Worm (Caenorhabditis elegans) whole organism, L2 larva: ENCODE results near the gene clec-160.

Experiments used
- C34F6.9 ChIP-seq: fragments of 150-350 bp; optimal IDR thresholded peaks from 2 replicates; lab custom pipeline; 2014; ENCODE audit warnings: missing biosample characterization, missing genetic modification characterization
- F13H6.1 ChIP-seq: sonication (generic microtip); optimal IDR thresholded peaks from 2 replicates; lab custom pipeline; 2016; ENCODE audit warnings: missing genetic modification characterization, missing compliant biosample characterization
- R02D3.7 ChIP-seq: fragments of 150-350 bp; optimal IDR thresholded peaks from 2 replicates; lab custom pipeline; 2014; ENCODE audit warnings: missing biosample characterization, missing genetic modification characterization
- Y55F3AM.14 ChIP-seq: fragments of 200-800 bp; sonication (Bioruptor generic); optimal IDR thresholded peaks from 2 replicates; lab custom pipeline; 2018; ENCODE audit warnings: mild to moderate bottlenecking, missing genetic modification characterization, missing compliant biosample characterization
- alr-1 ChIP-seq: fragments of 150-350 bp; optimal IDR thresholded peaks from 2 replicates; lab custom pipeline; 2014; ENCODE audit warnings: missing biosample characterization, missing genetic modification characterization
- ama-1 ChIP-seq: fragments of 150-350 bp; optimal IDR thresholded peaks from 2 replicates; lab custom pipeline; 2018; ENCODE audit warnings: inconsistent platforms
- blmp-1 ChIP-seq: sonication (generic microtip); optimal IDR thresholded peaks from 2 replicates; lab custom pipeline; 2017; ENCODE audit warnings: missing genetic modification characterization, mild to moderate bottlenecking, missing compliant biosample characterization, antibody characterized with exemption, moderate library complexity; ENCODE audit not compliant: insufficient read depth
- ceh-82 ChIP-seq: fragments of 150-350 bp; optimal IDR thresholded peaks from 2 replicates; lab custom pipeline; 2014; ENCODE audit warnings: missing biosample characterization, missing genetic modification characterization
- crh-2 ChIP-seq: sonication (generic microtip); optimal IDR thresholded peaks from 2 replicates; lab custom pipeline; 2017; ENCODE audit warnings: missing biosample characterization, missing genetic modification characterization
- dmd-4 ChIP-seq: sonication (generic microtip); optimal IDR thresholded peaks from 2 replicates; lab custom pipeline; 2017; ENCODE audit warnings: missing biosample characterization, missing genetic modification characterization
- egl-27 ChIP-seq: sonication (generic microtip); optimal IDR thresholded peaks from 3 replicates; lab custom pipeline; 2017; ENCODE audit warnings: missing biosample characterization, missing genetic modification reagents, missing genetic modification characterization
- elt-3 ChIP-seq: sonication (generic microtip); optimal IDR thresholded peaks from 2 replicates; lab custom pipeline; 2017; ENCODE audit warnings: missing biosample characterization, missing genetic modification characterization
- fos-1 ChIP-seq: fragments of 150-350 bp; optimal IDR thresholded peaks from 2 replicates; lab custom pipeline; 2014; ENCODE audit warnings: missing biosample characterization, missing genetic modification characterization
- gmeb-1 ChIP-seq: fragments of 150-350 bp; optimal IDR thresholded peaks from 2 replicates; lab custom pipeline; 2014; ENCODE audit warnings: missing biosample characterization, missing genetic modification characterization
- lin-11 ChIP-seq: fragments of 150-350 bp; sonication (generic microtip); optimal IDR thresholded peaks from 2 replicates; lab custom pipeline; 2014; ENCODE audit warnings: missing biosample characterization, missing genetic modification characterization, inconsistent platforms, mixed read lengths
- lin-13 ChIP-seq: fragments of 150-350 bp; optimal IDR thresholded peaks from 2 replicates; lab custom pipeline; 2014; ENCODE audit warnings: missing biosample characterization, missing genetic modification reagents, missing genetic modification characterization
- lsy-2 ChIP-seq, 2 experiments: fragments of 150-350 bp in 1 of 2; sonication (generic microtip) in 1 of 2; optimal IDR thresholded peaks; 2 replicates each; lab custom pipeline; 2014 to 2017; ENCODE audit warnings: missing biosample characterization in 2 of 2, missing genetic modification characterization in 2 of 2
- mab-5 ChIP-seq: fragments of 150-350 bp; optimal IDR thresholded peaks from 2 replicates; lab custom pipeline; 2014; ENCODE audit warnings: missing biosample characterization, missing genetic modification characterization
- mdl-1 ChIP-seq, 2 experiments: fragments of 150-350 bp in 1 of 2; sonication (generic microtip) in 1 of 2; optimal IDR thresholded peaks; 2 replicates each; lab custom pipeline; 2017; ENCODE audit warnings: missing biosample characterization in 2 of 2, missing genetic modification characterization in 2 of 2
- nhr-10 ChIP-seq: sonication (generic microtip); optimal IDR thresholded peaks from 2 replicates; lab custom pipeline; 2017; ENCODE audit warnings: missing biosample characterization, missing genetic modification characterization
- nhr-11 ChIP-seq: fragments of 150-350 bp; optimal IDR thresholded peaks from 2 replicates; lab custom pipeline; 2014; ENCODE audit warnings: missing biosample characterization, missing genetic modification characterization
- nhr-129 ChIP-seq: fragments of 150-350 bp; optimal IDR thresholded peaks from 2 replicates; lab custom pipeline; 2014; ENCODE audit warnings: missing biosample characterization, missing genetic modification characterization
- nhr-21 ChIP-seq: fragments of 150-350 bp; optimal IDR thresholded peaks from 2 replicates; lab custom pipeline; 2014; ENCODE audit warnings: missing biosample characterization, missing genetic modification characterization
- nhr-237 ChIP-seq: fragments of 150-350 bp; optimal IDR thresholded peaks from 2 replicates; lab custom pipeline; 2014; ENCODE audit warnings: missing biosample characterization, missing genetic modification characterization
- nhr-25 ChIP-seq: fragments of 150-350 bp; sonication (generic microtip); optimal IDR thresholded peaks from 3 replicates; lab custom pipeline; 2014; ENCODE audit warnings: missing biosample characterization, missing genetic modification characterization
- nhr-6 ChIP-seq: fragments of 150-350 bp; optimal IDR thresholded peaks from 2 replicates; lab custom pipeline; 2014; ENCODE audit warnings: missing biosample characterization, missing genetic modification characterization
- peb-1 ChIP-seq: fragments of 150-350 bp; optimal IDR thresholded peaks from 2 replicates; lab custom pipeline; 2014; ENCODE audit warnings: missing biosample characterization, missing genetic modification characterization
- sem-4 ChIP-seq: fragments of 150-350 bp; optimal IDR thresholded peaks from 2 replicates; lab custom pipeline; 2014; ENCODE audit warnings: missing biosample characterization, missing genetic modification reagents, missing genetic modification characterization
- skn-1 ChIP-seq: sonication (generic microtip); optimal IDR thresholded peaks from 2 replicates; lab custom pipeline; 2017; ENCODE audit warnings: missing biosample characterization, missing genetic modification characterization
- sma-3 ChIP-seq: sonication (generic microtip); optimal IDR thresholded peaks from 2 replicates; lab custom pipeline; 2016; ENCODE audit warnings: missing genetic modification reagents, missing genetic modification characterization, missing compliant biosample characterization
- snpc-4 ChIP-seq: fragments of 150-350 bp; optimal IDR thresholded peaks from 2 replicates; lab custom pipeline; 2014; ENCODE audit warnings: missing biosample characterization, missing genetic modification characterization
- unc-39 ChIP-seq: fragments of 150-350 bp; optimal IDR thresholded peaks from 2 replicates; lab custom pipeline; 2014; ENCODE audit warnings: missing biosample characterization, missing genetic modification characterization
- unc-55 ChIP-seq: fragments of 150-350 bp; sonication (generic microtip); optimal IDR thresholded peaks from 3 replicates; lab custom pipeline; 2014; ENCODE audit warnings: missing biosample characterization, missing genetic modification reagents, missing genetic modification characterization
- unc-62 ChIP-seq: fragments of 150-350 bp; optimal IDR thresholded peaks from 2 replicates; lab custom pipeline; 2014; ENCODE audit warnings: missing biosample characterization, missing genetic modification reagents, missing genetic modification characterization
- zag-1 ChIP-seq: fragments of 150-350 bp; optimal IDR thresholded peaks from 2 replicates; lab custom pipeline; 2014; ENCODE audit warnings: missing biosample characterization, missing genetic modification characterization
- ztf-1 ChIP-seq: fragments of 200-800 bp; sonication (Bioruptor generic); conservative IDR thresholded peaks from 2 replicates; pipeline ENCODE4 v1.3.6; 2022; ENCODE audit warnings: missing genetic modification characterization, missing compliant biosample characterization
- ztf-11 ChIP-seq: sonication (generic microtip); optimal IDR thresholded peaks from 2 replicates; lab custom pipeline; 2017; ENCODE audit warnings: missing biosample characterization, missing genetic modification characterization
- ztf-4 ChIP-seq: fragments of 150-350 bp; optimal IDR thresholded peaks from 2 replicates; lab custom pipeline; 2014; ENCODE audit warnings: missing biosample characterization, missing genetic modification characterization

Gene clec-160

DNA sequence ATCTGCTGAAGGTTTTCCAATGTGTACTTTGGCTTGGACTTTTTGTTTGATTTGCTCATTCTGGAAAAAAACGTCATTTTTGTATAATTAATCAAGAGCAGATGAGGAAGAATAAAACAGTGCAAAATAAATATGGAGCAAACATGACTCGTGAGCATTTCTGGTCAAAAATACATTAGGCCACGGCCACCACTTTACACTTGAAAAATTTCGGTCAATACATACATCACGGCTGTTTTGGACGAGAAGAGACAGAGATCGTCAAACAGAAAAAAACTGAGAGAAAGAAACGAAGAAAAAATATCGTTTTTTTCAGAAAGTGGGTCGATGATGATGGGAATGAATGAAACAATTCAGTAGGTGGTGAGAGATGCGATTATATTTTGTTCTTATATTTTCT is 7.5 kb downstream of the clec-160 start, which contains the start of the genes F09G8.7 and crn-7:
Gene F09G8.7 (minus strand): TSS at position 60 of the 400 bp plus-strand sequence.
Gene crn-7 (plus strand): TSS at position 236 of the 400 bp plus-strand sequence.
- TF ChIP-seq unc-55 (GFP tag; lab: Kevin White, UChicago) (peak; percentile 8), sma-3 (GFP tag; lab: Kevin White, UChicago) (no peak), lin-11 (no peak), crh-2 (tag; lab: Kevin White, UChicago) (no peak), blmp-1 (no peak), elt-3 (no peak), C34F6.9 (tag; lab: Kevin White, UChicago) (peak; percentile 64), F13H6.1 (no peak), fos-1 (tag; lab: Kevin White, UChicago) (peak; percentile 20), lsy-2 (tag; optimal IDR thresholded peaks at IDR 0.05; lab: Kevin White, UChicago) (peak in 1 of 2 experiments; percentile 47), Y55F3AM.14 (GFP tag; lab: Kevin White, UChicago) (no peak), lin-13 (GFP tag; lab: Kevin White, UChicago) (no peak), ztf-11 (tag; lab: Kevin White, UChicago) (no peak), mab-5 (tag; lab: Kevin White, UChicago) (no peak), egl-27 (tag; lab: Kevin White, UChicago) (no peak), unc-39 (tag; lab: Kevin White, UChicago) (no peak), nhr-129 (tag; lab: Kevin White, UChicago) (peak; percentile 51)
- TF ChIP-seq, all 48 proteins: peak for 5

DNA sequence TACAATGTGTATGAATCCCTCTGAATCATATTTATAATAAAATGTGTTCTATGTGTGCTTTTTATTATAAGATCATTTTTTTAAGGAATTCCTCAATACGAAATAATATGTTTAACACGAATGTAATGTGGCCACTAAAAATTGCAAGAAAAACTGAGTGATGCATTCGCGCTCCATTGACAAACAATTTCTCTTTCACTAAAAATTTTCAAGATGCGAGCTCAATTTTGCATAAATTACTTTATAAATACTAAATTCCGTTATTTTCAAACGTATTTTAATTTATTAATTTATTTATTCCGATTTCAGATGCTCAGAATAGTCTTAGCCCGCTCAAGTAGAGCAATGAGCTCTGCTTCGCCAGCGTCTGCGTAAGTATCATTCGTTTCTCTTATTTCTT is 10.0 kb downstream of the clec-160 start, which contains the start of gene mrps-9:
Gene mrps-9 (plus strand): TSS at position 310 of the 400 bp plus-strand sequence.
- TF ChIP-seq mdl-1 (tag; optimal IDR thresholded peaks at IDR 0.05; lab: Kevin White, UChicago), result no peak
- no peak for TF ChIP-seq mab-5 (tag; lab: Kevin White, UChicago)
- TF ChIP-seq blmp-1, result peak; percentile 29
- peak; percentile 53 for TF ChIP-seq unc-55 (GFP tag; lab: Kevin White, UChicago)
- TF ChIP-seq crh-2 (tag; lab: Kevin White, UChicago), result peak; percentile 8

DNA sequence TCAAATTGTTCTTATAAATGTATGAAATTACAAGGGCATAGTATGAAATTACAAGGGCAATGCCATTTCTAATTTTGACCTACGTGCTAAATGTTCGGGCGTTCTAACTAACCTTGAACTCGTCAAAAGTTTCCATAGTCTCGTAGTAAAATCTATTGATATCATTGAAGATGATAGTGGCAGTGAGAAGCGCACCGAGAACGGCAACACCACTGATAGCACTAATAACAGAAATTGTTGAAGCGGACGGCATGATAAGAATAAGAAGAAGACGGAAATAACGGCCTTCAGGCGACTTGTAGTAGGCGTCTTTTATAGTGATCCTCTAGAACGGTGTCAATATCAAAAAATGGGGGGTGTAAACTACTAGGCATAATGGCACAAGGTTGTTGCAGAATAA is 12.4 kb downstream of the clec-160 start, which contains the start of gene col-91:
Gene col-91 (minus strand): TSS at position 288 of the 400 bp plus-strand sequence.
- peak; percentile 1 for TF ChIP-seq nhr-21 (tag; lab: Kevin White, UChicago)
- TF ChIP-seq unc-39 (tag; lab: Kevin White, UChicago), result no peak
- TF ChIP-seq nhr-11 (tag; lab: Kevin White, UChicago), result no peak
- TF ChIP-seq mab-5 (tag; lab: Kevin White, UChicago), result no peak
- TF ChIP-seq nhr-25, result peak; percentile 16

DNA sequence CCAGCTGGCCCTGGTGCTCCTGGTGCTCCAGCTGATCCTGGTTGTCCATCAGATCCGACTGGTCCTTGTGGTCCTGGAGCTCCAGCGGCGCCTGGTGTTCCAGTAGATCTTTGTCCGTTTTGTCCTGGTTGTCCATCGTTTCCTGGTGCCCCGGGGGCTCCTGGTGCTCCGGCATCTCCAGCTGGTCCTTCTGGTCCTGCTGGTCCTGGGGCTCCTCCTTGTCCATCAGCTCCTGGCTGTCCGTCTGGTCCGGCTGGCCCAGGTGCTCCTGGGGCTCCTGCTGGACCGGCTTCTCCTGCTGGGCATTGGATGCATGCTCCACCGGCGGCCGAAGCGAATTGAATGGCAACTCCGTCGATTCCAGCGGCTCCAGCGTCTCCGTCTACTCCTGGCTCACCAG is 13.2 kb downstream of the clec-160 start:
- TF ChIP-seq sem-4 (tag; lab: Kevin White, UChicago) (no peak), nhr-129 (tag; lab: Kevin White, UChicago) (no peak), nhr-6 (tag; lab: Kevin White, UChicago) (no peak), nhr-10 (tag; lab: Kevin White, UChicago) (no peak), skn-1 (tag; lab: Kevin White, UChicago) (no peak), unc-55 (GFP tag; lab: Kevin White, UChicago) (no peak), dmd-4 (tag; lab: Kevin White, UChicago) (no peak), alr-1 (tag; lab: Kevin White, UChicago) (no peak), nhr-25 (no peak), zag-1 (tag; lab: Kevin White, UChicago) (no peak), nhr-21 (tag; lab: Kevin White, UChicago) (no peak), unc-39 (tag; lab: Kevin White, UChicago) (no peak), gmeb-1 (no peak), ztf-1 (no peak), ztf-11 (tag; lab: Kevin White, UChicago) (no peak), crh-2 (tag; lab: Kevin White, UChicago) (no peak), unc-62 (no peak), snpc-4 (tag; lab: Kevin White, UChicago) (no peak), nhr-237 (tag; lab: Kevin White, UChicago) (no peak)

DNA sequence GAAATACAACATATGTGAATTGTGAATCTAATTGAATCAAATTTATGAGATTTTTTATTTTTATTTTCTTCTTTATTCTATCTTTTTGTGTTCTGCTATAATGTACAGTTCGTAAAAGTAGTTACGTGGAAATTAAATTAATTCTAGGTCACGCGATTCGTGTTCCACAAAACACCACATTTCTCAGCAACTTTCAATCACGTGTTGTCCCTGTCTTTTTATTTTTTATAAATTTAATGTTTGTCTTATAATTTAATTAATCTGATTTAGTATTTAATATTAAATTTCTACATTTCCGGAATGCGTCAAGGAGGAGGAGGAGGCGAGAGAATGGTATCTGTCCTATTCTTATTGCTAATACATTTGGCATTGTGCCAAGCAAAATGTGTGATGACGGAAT is 17.7 kb downstream of the clec-160 start, which contains the start of gene ncr-2:
Gene ncr-2 (plus strand): TSS at position 301 of the 400 bp plus-strand sequence.
- no peak for TF ChIP-seq unc-39 (tag; lab: Kevin White, UChicago)
- no peak for TF ChIP-seq mdl-1 (tag; optimal IDR thresholded peaks at IDR 0.05; lab: Kevin White, UChicago)
- TF ChIP-seq sma-3 (GFP tag; lab: Kevin White, UChicago), result no peak
- TF ChIP-seq ztf-4, result no peak
- no peak for TF ChIP-seq dmd-4 (tag; lab: Kevin White, UChicago)
- TF ChIP-seq snpc-4 (tag; lab: Kevin White, UChicago), result no peak
- no peak for TF ChIP-seq nhr-11 (tag; lab: Kevin White, UChicago)
- TF ChIP-seq ama-1, result no peak
- no peak for TF ChIP-seq nhr-10 (tag; lab: Kevin White, UChicago)
- TF ChIP-seq R02D3.7 (tag; lab: Kevin White, UChicago), result no peak
- TF ChIP-seq lin-13 (GFP tag; lab: Kevin White, UChicago), result no peak
- no peak for TF ChIP-seq ztf-1
- TF ChIP-seq ceh-82 (tag; lab: Kevin White, UChicago), result no peak
- TF ChIP-seq peb-1, result no peak
- no peak for TF ChIP-seq mab-5 (tag; lab: Kevin White, UChicago)
